Worm (Caenorhabditis elegans) whole organism, L2 larva: Measurements from ENCODE around the gene nsph-4.1.
A peak's percentile ranks its signal among the peaks of the same experiment; 100 is the strongest.
"Not testable (repeated sequence)": the region's sequence is repeated elsewhere in the genome, so short reads cannot be mapped to it uniquely, and the experiment has no call there.

Experiments
- C34F6.9 ChIP-seq: fragments of 150-350 bp; optimal IDR thresholded peaks from 2 replicates; lab custom pipeline; 2014; ENCODE audit warnings: missing biosample characterization, missing genetic modification characterization
- F13H6.1 ChIP-seq: sonication (generic microtip); optimal IDR thresholded peaks from 2 replicates; lab custom pipeline; 2016; ENCODE audit warnings: missing genetic modification characterization, missing compliant biosample characterization
- R02D3.7 ChIP-seq: fragments of 150-350 bp; optimal IDR thresholded peaks from 2 replicates; lab custom pipeline; 2014; ENCODE audit warnings: missing biosample characterization, missing genetic modification characterization
- Y55F3AM.14 ChIP-seq: fragments of 200-800 bp; sonication (Bioruptor generic); optimal IDR thresholded peaks from 2 replicates; lab custom pipeline; 2018; ENCODE audit warnings: mild to moderate bottlenecking, missing genetic modification characterization, missing compliant biosample characterization
- ZK546.5 ChIP-seq: sonication (generic microtip); optimal IDR thresholded peaks from 2 replicates; lab custom pipeline; 2017; ENCODE audit warnings: missing biosample characterization, missing genetic modification characterization
- alr-1 ChIP-seq: fragments of 150-350 bp; optimal IDR thresholded peaks from 2 replicates; lab custom pipeline; 2014; ENCODE audit warnings: missing biosample characterization, missing genetic modification characterization
- aly-2 ChIP-seq: fragments of 150-350 bp; optimal IDR thresholded peaks from 2 replicates; lab custom pipeline; 2014; ENCODE audit warnings: missing biosample characterization, missing genetic modification characterization
- ama-1 ChIP-seq: fragments of 150-350 bp; optimal IDR thresholded peaks from 2 replicates; lab custom pipeline; 2018; ENCODE audit warnings: inconsistent platforms
- blmp-1 ChIP-seq: sonication (generic microtip); optimal IDR thresholded peaks from 2 replicates; lab custom pipeline; 2017; ENCODE audit warnings: missing genetic modification characterization, mild to moderate bottlenecking, missing compliant biosample characterization, antibody characterized with exemption, moderate library complexity; ENCODE audit not compliant: insufficient read depth
- ceh-16 ChIP-seq: fragments of 150-350 bp; optimal IDR thresholded peaks from 2 replicates; lab custom pipeline; 2014; ENCODE audit warnings: missing biosample characterization, missing genetic modification characterization
- ceh-82 ChIP-seq: fragments of 150-350 bp; optimal IDR thresholded peaks from 2 replicates; lab custom pipeline; 2014; ENCODE audit warnings: missing biosample characterization, missing genetic modification characterization
- crh-2 ChIP-seq: sonication (generic microtip); optimal IDR thresholded peaks from 2 replicates; lab custom pipeline; 2017; ENCODE audit warnings: missing biosample characterization, missing genetic modification characterization
- dmd-4 ChIP-seq: sonication (generic microtip); optimal IDR thresholded peaks from 2 replicates; lab custom pipeline; 2017; ENCODE audit warnings: missing biosample characterization, missing genetic modification characterization
- egl-27 ChIP-seq: sonication (generic microtip); optimal IDR thresholded peaks from 3 replicates; lab custom pipeline; 2017; ENCODE audit warnings: missing biosample characterization, missing genetic modification reagents, missing genetic modification characterization
- elt-1 ChIP-seq: fragments of 150-350 bp; optimal IDR thresholded peaks from 2 replicates; lab custom pipeline; 2014; ENCODE audit warnings: missing biosample characterization, missing genetic modification characterization
- elt-3 ChIP-seq: sonication (generic microtip); optimal IDR thresholded peaks from 2 replicates; lab custom pipeline; 2017; ENCODE audit warnings: missing biosample characterization, missing genetic modification characterization
- fos-1 ChIP-seq: fragments of 150-350 bp; optimal IDR thresholded peaks from 2 replicates; lab custom pipeline; 2014; ENCODE audit warnings: missing biosample characterization, missing genetic modification characterization
- gmeb-1 ChIP-seq: fragments of 150-350 bp; optimal IDR thresholded peaks from 2 replicates; lab custom pipeline; 2014; ENCODE audit warnings: missing biosample characterization, missing genetic modification characterization
- lin-11 ChIP-seq: fragments of 150-350 bp; sonication (generic microtip); optimal IDR thresholded peaks from 2 replicates; lab custom pipeline; 2014; ENCODE audit warnings: missing biosample characterization, missing genetic modification characterization, inconsistent platforms, mixed read lengths
- lin-13 ChIP-seq: fragments of 150-350 bp; optimal IDR thresholded peaks from 2 replicates; lab custom pipeline; 2014; ENCODE audit warnings: missing biosample characterization, missing genetic modification reagents, missing genetic modification characterization
- lin-39 ChIP-seq: fragments of 150-350 bp; optimal IDR thresholded peaks from 2 replicates; lab custom pipeline; 2014; ENCODE audit warnings: missing biosample characterization, missing genetic modification reagents, missing genetic modification characterization
- lsy-2 ChIP-seq, 2 experiments: fragments of 150-350 bp in 1 of 2; sonication (generic microtip) in 1 of 2; optimal IDR thresholded peaks; 2 replicates each; lab custom pipeline; 2014 to 2017; ENCODE audit warnings: missing biosample characterization in 2 of 2, missing genetic modification characterization in 2 of 2
- mab-5 ChIP-seq: fragments of 150-350 bp; optimal IDR thresholded peaks from 2 replicates; lab custom pipeline; 2014; ENCODE audit warnings: missing biosample characterization, missing genetic modification characterization
- mbf-1 ChIP-seq: sonication (generic microtip); optimal IDR thresholded peaks from 2 replicates; lab custom pipeline; 2017; ENCODE audit warnings: missing biosample characterization, missing genetic modification characterization
- mdl-1 ChIP-seq, 2 experiments: fragments of 150-350 bp in 1 of 2; sonication (generic microtip) in 1 of 2; optimal IDR thresholded peaks; 2 replicates each; lab custom pipeline; 2017; ENCODE audit warnings: missing biosample characterization in 2 of 2, missing genetic modification characterization in 2 of 2
- nhr-10 ChIP-seq: sonication (generic microtip); optimal IDR thresholded peaks from 2 replicates; lab custom pipeline; 2017; ENCODE audit warnings: missing biosample characterization, missing genetic modification characterization
- nhr-11 ChIP-seq: fragments of 150-350 bp; optimal IDR thresholded peaks from 2 replicates; lab custom pipeline; 2014; ENCODE audit warnings: missing biosample characterization, missing genetic modification characterization
- nhr-12 ChIP-seq: fragments of 150-350 bp; optimal IDR thresholded peaks from 2 replicates; lab custom pipeline; 2014; ENCODE audit warnings: missing biosample characterization, missing genetic modification characterization
- nhr-129 ChIP-seq: fragments of 150-350 bp; optimal IDR thresholded peaks from 2 replicates; lab custom pipeline; 2014; ENCODE audit warnings: missing biosample characterization, missing genetic modification characterization
- nhr-21 ChIP-seq: fragments of 150-350 bp; optimal IDR thresholded peaks from 2 replicates; lab custom pipeline; 2014; ENCODE audit warnings: missing biosample characterization, missing genetic modification characterization
- nhr-23 ChIP-seq: fragments of 150-350 bp; optimal IDR thresholded peaks from 2 replicates; lab custom pipeline; 2014; ENCODE audit warnings: missing biosample characterization, missing genetic modification reagents, missing genetic modification characterization
- nhr-237 ChIP-seq: fragments of 150-350 bp; optimal IDR thresholded peaks from 2 replicates; lab custom pipeline; 2014; ENCODE audit warnings: missing biosample characterization, missing genetic modification characterization
- nhr-25 ChIP-seq: fragments of 150-350 bp; sonication (generic microtip); optimal IDR thresholded peaks from 3 replicates; lab custom pipeline; 2014; ENCODE audit warnings: missing biosample characterization, missing genetic modification characterization
- nhr-6 ChIP-seq: fragments of 150-350 bp; optimal IDR thresholded peaks from 2 replicates; lab custom pipeline; 2014; ENCODE audit warnings: missing biosample characterization, missing genetic modification characterization
- nhr-77 ChIP-seq: fragments of 150-350 bp; optimal IDR thresholded peaks from 2 replicates; lab custom pipeline; 2014; ENCODE audit warnings: missing biosample characterization, missing genetic modification characterization
- peb-1 ChIP-seq: fragments of 150-350 bp; optimal IDR thresholded peaks from 2 replicates; lab custom pipeline; 2014; ENCODE audit warnings: missing biosample characterization, missing genetic modification characterization
- sem-4 ChIP-seq: fragments of 150-350 bp; optimal IDR thresholded peaks from 2 replicates; lab custom pipeline; 2014; ENCODE audit warnings: missing biosample characterization, missing genetic modification reagents, missing genetic modification characterization
- skn-1 ChIP-seq: sonication (generic microtip); optimal IDR thresholded peaks from 2 replicates; lab custom pipeline; 2017; ENCODE audit warnings: missing biosample characterization, missing genetic modification characterization
- sma-3 ChIP-seq: sonication (generic microtip); optimal IDR thresholded peaks from 2 replicates; lab custom pipeline; 2016; ENCODE audit warnings: missing genetic modification reagents, missing genetic modification characterization, missing compliant biosample characterization
- sma-9 ChIP-seq, 2 experiments: fragments of 150-350 bp in 1 of 2; sonication (generic microtip) in 1 of 2; optimal IDR thresholded peaks; 2 replicates each; lab custom pipeline; 2014 to 2016; ENCODE audit warnings: missing genetic modification characterization in 2 of 2, mild to moderate bottlenecking in 1 of 2, missing biosample characterization in 1 of 2, missing compliant biosample characterization in 1 of 2, missing genetic modification reagents in 1 of 2, moderate library complexity in 1 of 2
- snpc-4 ChIP-seq: fragments of 150-350 bp; optimal IDR thresholded peaks from 2 replicates; lab custom pipeline; 2014; ENCODE audit warnings: missing biosample characterization, missing genetic modification characterization
- unc-39 ChIP-seq: fragments of 150-350 bp; optimal IDR thresholded peaks from 2 replicates; lab custom pipeline; 2014; ENCODE audit warnings: missing biosample characterization, missing genetic modification characterization
- unc-55 ChIP-seq: fragments of 150-350 bp; sonication (generic microtip); optimal IDR thresholded peaks from 3 replicates; lab custom pipeline; 2014; ENCODE audit warnings: missing biosample characterization, missing genetic modification reagents, missing genetic modification characterization
- unc-62 ChIP-seq: fragments of 150-350 bp; optimal IDR thresholded peaks from 2 replicates; lab custom pipeline; 2014; ENCODE audit warnings: missing biosample characterization, missing genetic modification reagents, missing genetic modification characterization
- zag-1 ChIP-seq: fragments of 150-350 bp; optimal IDR thresholded peaks from 2 replicates; lab custom pipeline; 2014; ENCODE audit warnings: missing biosample characterization, missing genetic modification characterization
- ztf-1 ChIP-seq: fragments of 200-800 bp; sonication (Bioruptor generic); conservative IDR thresholded peaks from 2 replicates; pipeline ENCODE4 v1.3.6; 2022; ENCODE audit warnings: missing genetic modification characterization, missing compliant biosample characterization
- ztf-11 ChIP-seq: sonication (generic microtip); optimal IDR thresholded peaks from 2 replicates; lab custom pipeline; 2017; ENCODE audit warnings: missing biosample characterization, missing genetic modification characterization
- ztf-4 ChIP-seq: fragments of 150-350 bp; optimal IDR thresholded peaks from 2 replicates; lab custom pipeline; 2014; ENCODE audit warnings: missing biosample characterization, missing genetic modification characterization

The nsph-4.1 gene

ce11 chrIV:5226552-5226951 is at the start of gene nsph-4.1:
TSS of gene nsph-4.1 (plus strand) at chrIV:5226852.
- TF ChIP-seq elt-1 (tag; lab: Kevin White, UChicago); nhr-237; skn-1 (tag; lab: Kevin White, UChicago): not testable (repeated sequence)

DNA sequence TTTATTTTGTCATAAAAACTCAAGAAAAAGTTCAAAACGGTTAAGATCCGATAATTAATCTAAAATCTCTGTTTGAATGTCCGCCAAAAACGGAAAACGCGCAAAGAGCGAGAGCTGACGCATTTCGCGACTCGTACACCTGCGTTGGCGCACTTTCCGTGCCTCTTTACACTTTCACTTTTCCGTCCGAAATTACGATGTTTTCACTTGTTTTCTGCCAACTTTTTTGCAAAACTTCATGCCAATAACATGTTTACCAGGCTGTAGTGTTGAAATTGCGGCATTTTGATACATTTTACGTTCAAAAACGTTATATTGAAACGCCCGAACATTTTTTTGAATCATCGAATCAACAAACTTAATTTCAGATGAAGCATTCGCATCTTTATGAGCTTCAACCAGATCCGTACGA is 42.9 kb upstream of the nsph-4.1 start, which contains the start of gene W03F8.4:
Gene W03F8.4 (plus strand): TSS at position 369 of the 412 bp plus-strand sequence.
- TF ChIP-seq mdl-1 (tag; optimal IDR thresholded peaks at IDR 0.05; lab: Kevin White, UChicago) (peak; percentile 3 to 15), zag-1 (peak; percentile 40), crh-2 (tag; lab: Kevin White, UChicago) (peak; percentile 95), lin-13 (GFP tag; lab: Kevin White, UChicago) (peak; percentile 91), nhr-23 (tag; lab: Kevin White, UChicago) (no peak), elt-3 (tag; lab: Kevin White, UChicago) (no peak), peb-1 (tag; lab: Kevin White, UChicago) (no peak), F13H6.1 (tag; lab: Kevin White, UChicago) (peak; percentile 93), lsy-2 (tag; optimal IDR thresholded peaks at IDR 0.05; lab: Kevin White, UChicago) (peak; percentile 92 to 96), ztf-11 (tag; lab: Kevin White, UChicago) (no peak), egl-27 (peak; percentile 68), unc-55 (GFP tag; lab: Kevin White, UChicago) (peak; percentile 90), nhr-25 (tag; lab: Kevin White, UChicago) (peak; percentile 96), unc-62 (GFP tag; lab: Kevin White, UChicago) (no peak), ceh-16 (tag; lab: Kevin White, UChicago) (peak; percentile 82), nhr-11 (no peak), nhr-6 (peak; percentile 89), elt-1 (tag; lab: Kevin White, UChicago) (no peak), snpc-4 (tag; lab: Kevin White, UChicago) (peak; percentile 86), mbf-1 (no peak), gmeb-1 (peak; percentile 99), unc-39 (tag; lab: Kevin White, UChicago) (no peak), nhr-237 (peak; percentile 39), Y55F3AM.14 (peak; percentile 72), sem-4 (tag; lab: Kevin White, UChicago) (peak; percentile 94), nhr-77 (tag; lab: Kevin White, UChicago) (peak; percentile 60), dmd-4 (peak; percentile 45), lin-39 (tag; lab: Kevin White, UChicago) (no peak), nhr-21 (tag; lab: Kevin White, UChicago) (peak; percentile 95), ZK546.5 (tag; lab: Kevin White, UChicago) (peak; percentile 60), nhr-12 (peak; percentile 51), ceh-82 (tag; lab: Kevin White, UChicago) (peak; percentile 63), alr-1 (tag; lab: Kevin White, UChicago) (no peak), sma-9 (GFP tag; optimal IDR thresholded peaks at IDR 0.05; lab: Kevin White, UChicago) (peak; percentile 96), sma-9 (tag; optimal IDR thresholded peaks at IDR 0.05; lab: Kevin White, UChicago) (no peak), mab-5 (tag; lab: Kevin White, UChicago) (peak; percentile 88), nhr-10 (peak; percentile 57), R02D3.7 (tag; lab: Kevin White, UChicago) (peak; percentile 76), ama-1 (lab: Kevin White, UChicago) (no peak), fos-1 (tag; lab: Kevin White, UChicago) (peak; percentile 82), skn-1 (tag; lab: Kevin White, UChicago) (peak; percentile 59), aly-2 (tag; lab: Kevin White, UChicago) (no peak), lin-11 (tag; lab: Kevin White, UChicago) (peak; percentile 95), nhr-129 (tag; lab: Kevin White, UChicago) (peak; percentile 92), ztf-1 (GFP tag; lab: Robert Waterston, UW) (no peak), sma-3 (GFP tag; lab: Kevin White, UChicago) (peak; percentile 97), blmp-1 (tag; lab: Kevin White, UChicago) (peak; percentile 100), C34F6.9 (tag; lab: Kevin White, UChicago) (peak; percentile 94), ztf-4 (tag; lab: Kevin White, UChicago) (peak; percentile 90)
